Fruit fly (Drosophila melanogaster) whole organism, pupa: ENCODE data around the gene bi.

Source experiments
- CG12605 ChIP-seq: fragments of 200-800 bp; sonication (Bioruptor generic); IDR thresholded peaks from 2 replicates; pipeline ENCODE4 v1.3.6; 2022; ENCODE audit warnings: missing biosample characterization, missing genetic modification characterization
- CG14655 ChIP-seq: fragments of 200-800 bp; sonication (Bioruptor generic); optimal IDR thresholded peaks from 3 replicates; lab custom pipeline; 2017; ENCODE audit warnings: mild to moderate bottlenecking, missing biosample characterization, missing genetic modification reagents, missing genetic modification characterization
- CG15710 ChIP-seq: fragments of 200-800 bp; sonication (Bioruptor generic); optimal IDR thresholded peaks from 2 replicates; lab custom pipeline; 2018; ENCODE audit warnings: missing biosample characterization, mild to moderate bottlenecking, missing genetic modification characterization, moderate library complexity
- CG4496 ChIP-seq: fragments of 200-800 bp; sonication (Bioruptor generic); IDR thresholded peaks from 3 replicates; pipeline ENCODE4 v1.3.6; 2022; ENCODE audit warnings: missing biosample characterization, missing genetic modification characterization
- CG9948 ChIP-seq: fragments of 200-800 bp; sonication (Bioruptor generic); optimal IDR thresholded peaks from 2 replicates; lab custom pipeline; 2018; ENCODE audit warnings: missing biosample characterization, mild to moderate bottlenecking, missing genetic modification characterization, moderate library complexity
- Pif1B ChIP-seq: fragments of 200-800 bp; sonication (Bioruptor generic); optimal IDR thresholded peaks from 3 replicates; lab custom pipeline; 2016; ENCODE audit warnings: missing biosample characterization, missing genetic modification characterization
- Snoo ChIP-seq: fragments of 200-800 bp; sonication (Bioruptor generic); optimal IDR thresholded peaks from 3 replicates; lab custom pipeline; 2017; ENCODE audit warnings: missing biosample characterization, mild to moderate bottlenecking, missing genetic modification characterization, inconsistent platforms

DNA sequence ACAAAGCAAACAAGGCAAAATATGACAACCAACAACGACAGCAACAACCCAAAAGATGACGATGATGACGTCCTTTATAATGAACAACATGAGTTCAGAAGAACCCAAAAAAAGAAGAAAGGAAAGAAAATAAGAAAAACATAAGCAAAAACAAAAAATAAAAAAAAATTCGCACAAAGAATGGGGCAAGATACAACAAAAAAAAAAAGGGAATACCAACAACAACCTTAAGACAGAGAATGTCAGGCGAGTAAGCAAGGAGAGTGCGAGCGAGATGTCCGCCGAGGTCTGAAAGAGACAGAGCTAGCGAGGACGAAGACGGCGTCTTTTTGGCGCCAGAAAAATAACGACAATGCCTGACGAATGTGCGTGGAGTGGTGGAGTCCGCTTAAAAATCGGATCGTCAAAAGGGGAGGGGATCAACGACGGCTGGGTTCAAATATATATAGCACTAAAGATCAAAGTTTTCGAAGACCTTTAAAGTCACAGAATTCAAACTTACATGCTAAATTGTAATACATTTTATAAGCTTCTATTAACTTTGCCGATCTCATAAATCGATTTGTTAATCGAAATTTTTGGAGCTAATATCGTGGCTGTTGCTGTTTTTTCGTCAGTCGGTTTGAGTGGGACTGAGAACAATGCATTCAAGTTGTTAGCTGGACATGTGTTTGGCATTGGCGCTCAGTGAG is 22.4 kb downstream of the bi start:
- TF ChIP-seq CG4496 (GFP tag; lab: Robert Waterston, UW) (no peak), Snoo (peak; percentile 70), CG9948 (tag; lab: Kevin White, UChicago) (peak; percentile 40), CG12605 (GFP tag; lab: Robert Waterston, UW) (no peak), CG15710 (tag; lab: Kevin White, UChicago) (peak; percentile 78), CG14655 (GFP tag; lab: Kevin White, UChicago) (no peak), Pif1B (GFP tag; lab: Kevin White, UChicago) (peak; percentile 30)
